Worm (Caenorhabditis elegans) whole organism, early embryonic: ENCODE results near the gene coq-6.

ENCODE experiments used
- B0310.2 ChIP-seq: sonication (generic microtip); optimal IDR thresholded peaks from 2 replicates; lab custom pipeline; 2016; ENCODE audit warnings: mild to moderate bottlenecking, missing genetic modification characterization, missing compliant biosample characterization
- F13C5.2 ChIP-seq: sonication (generic microtip); optimal IDR thresholded peaks from 2 replicates; lab custom pipeline; 2017; ENCODE audit warnings: mild to moderate bottlenecking, missing genetic modification characterization, inconsistent platforms, missing compliant biosample characterization
- ama-1 ChIP-seq: fragments of 150-350 bp; optimal IDR thresholded peaks from 2 replicates; lab custom pipeline; 2014
- ets-7 ChIP-seq: sonication (generic microtip); optimal IDR thresholded peaks from 2 replicates; lab custom pipeline; 2016; ENCODE audit warnings: missing genotype, missing genetic modification characterization, missing compliant biosample characterization
- flt-1 ChIP-seq: fragments of 200-800 bp; sonication (Bioruptor generic); IDR thresholded peaks from 2 replicates; pipeline ENCODE4 v1.3.6; 2022; ENCODE audit warnings: missing genetic modification characterization, missing compliant biosample characterization
- hmbx-1 ChIP-seq: sonication (generic microtip); optimal IDR thresholded peaks from 2 replicates; lab custom pipeline; 2016; ENCODE audit warnings: mild to moderate bottlenecking, missing genetic modification characterization, missing compliant biosample characterization
- hnd-1 ChIP-seq: sonication (generic microtip); optimal IDR thresholded peaks from 2 replicates; lab custom pipeline; 2016; ENCODE audit warnings: missing genetic modification characterization, missing compliant biosample characterization
- sea-1 ChIP-seq: fragments of 200-800 bp; sonication (Bioruptor generic); conservative IDR thresholded peaks from 2 replicates; pipeline ENCODE4 v1.3.6; 2022; ENCODE audit warnings: missing genetic modification characterization, missing compliant biosample characterization
- tra-4 ChIP-seq: sonication (generic microtip); optimal IDR thresholded peaks from 2 replicates; lab custom pipeline; 2017; ENCODE audit warnings: missing genetic modification characterization, missing compliant biosample characterization

- no peak for TF ChIP-seq ama-1 (lab: Kevin White, UChicago)
- TF ChIP-seq F13C5.2 (tag; lab: Kevin White, UChicago) = no peak
- no peak for TF ChIP-seq hnd-1
- TF ChIP-seq hmbx-1 (tag; lab: Kevin White, UChicago) = no peak
- TF ChIP-seq ets-7 (tag; lab: Kevin White, UChicago) = no peak
- no peak for TF ChIP-seq B0310.2
- TF ChIP-seq tra-4 (tag; lab: Kevin White, UChicago) = no peak
- no peak for TF ChIP-seq sea-1 (GFP tag; lab: Robert Waterston, UW)
- TF ChIP-seq flt-1 (GFP tag; lab: Robert Waterston, UW) = no peak
These were observed 10.2 kb downstream of the coq-6 start, which contains the start of the genes K07B1.7 and try-5 for ce11 chrV:9346804-9347203.
